Fruit fly (Drosophila melanogaster) whole organism, embryonic: Measurements from ENCODE around the gene Gpdh1.
A peak's percentile ranks its signal among the peaks of the same experiment; 100 is the strongest.

ENCODE experiments used
- Aef1 ChIP-seq: fragments of 200-800 bp; sonication (Bioruptor generic); IDR thresholded peaks from 3 replicates; pipeline ENCODE4 v1.3.6; 2022; ENCODE audit warnings: missing biosample characterization, missing genetic modification characterization
- Awh ChIP-seq: fragments of 200-800 bp; sonication (Bioruptor generic); IDR thresholded peaks from 2 replicates; pipeline ENCODE4, ENCODE4 v1.3.6; 2022; ENCODE audit warnings: missing biosample characterization, missing genetic modification characterization
- CG10209 ChIP-seq: fragments of 200-800 bp; sonication (Bioruptor generic); optimal IDR thresholded peaks from 3 replicates; lab custom pipeline; 2017; ENCODE audit warnings: missing biosample characterization, mild to moderate bottlenecking, missing genetic modification characterization, missing genetic modification reagents
- CG10366 ChIP-seq: fragments of 200-800 bp; sonication (Bioruptor generic); IDR thresholded peaks from 2 replicates; pipeline ENCODE4 v1.3.6; 2022; ENCODE audit warnings: missing biosample characterization, missing genetic modification characterization
- CG10654 ChIP-seq: fragments of 200-800 bp; sonication (Bioruptor generic); optimal IDR thresholded peaks from 2 replicates; lab custom pipeline; 2016; ENCODE audit warnings: missing biosample characterization, missing genetic modification characterization
- CG12659 ChIP-seq: fragments of 200-800 bp; sonication (Bioruptor generic); optimal IDR thresholded peaks from 3 replicates; lab custom pipeline; 2017; ENCODE audit warnings: mild to moderate bottlenecking, missing biosample characterization, missing genetic modification reagents, missing genetic modification characterization
- CG12744 ChIP-seq: fragments of 200-800 bp; sonication (Bioruptor generic); optimal IDR thresholded peaks from 2 replicates; lab custom pipeline; 2016; ENCODE audit warnings: missing biosample characterization, missing genetic modification characterization
- CG14965 ChIP-seq: fragments of 200-800 bp; sonication (Bioruptor generic); optimal IDR thresholded peaks from 2 replicates; lab custom pipeline; 2016; ENCODE audit warnings: missing biosample characterization, missing genetic modification characterization, borderline replicate concordance
- CG16779 ChIP-seq: fragments of 200-800 bp; sonication (Bioruptor generic); IDR thresholded peaks from 2 replicates; pipeline ENCODE4 v1.3.6; 2022; ENCODE audit warnings: missing biosample characterization, missing genetic modification characterization
- CG17186 ChIP-seq: fragments of 200-800 bp; sonication (Bioruptor generic); optimal IDR thresholded peaks from 3 replicates; lab custom pipeline; 2017; ENCODE audit warnings: missing biosample characterization, missing genetic modification reagents, missing genetic modification characterization
- CG2120 ChIP-seq: fragments of 200-800 bp; sonication (Bioruptor generic); optimal IDR thresholded peaks from 3 replicates; lab custom pipeline; 2016; ENCODE audit warnings: missing biosample characterization, missing genetic modification characterization
- CG34224 ChIP-seq: fragments of 200-800 bp; sonication (Bioruptor generic); IDR thresholded peaks from 3 replicates; pipeline ENCODE4 v1.3.6; 2022; ENCODE audit warnings: missing biosample characterization, missing genetic modification characterization; ENCODE audit not compliant: partially characterized antibody
- CG42726 ChIP-seq: fragments of 200-800 bp; sonication (Bioruptor generic); IDR thresholded peaks from 2 replicates; pipeline ENCODE4 v1.3.6; 2022; ENCODE audit warnings: missing biosample characterization, missing genetic modification characterization; ENCODE audit not compliant: partially characterized antibody
- CG4820 ChIP-seq: fragments of 200-800 bp; sonication (Bioruptor generic); optimal IDR thresholded peaks from 3 replicates; lab custom pipeline; 2016; ENCODE audit warnings: missing biosample characterization, missing genetic modification characterization
- CG6175 ChIP-seq: fragments of 200-800 bp; sonication (Bioruptor generic); IDR thresholded peaks from 3 replicates; pipeline ENCODE4 v1.3.6; 2022; ENCODE audit warnings: missing biosample characterization, missing genetic modification characterization
- CG6683 ChIP-seq: fragments of 200-800 bp; sonication (Bioruptor generic); optimal IDR thresholded peaks from 2 replicates; lab custom pipeline; 2017; ENCODE audit warnings: missing biosample characterization, mild to moderate bottlenecking, missing genetic modification characterization, missing genetic modification reagents
- CG6791 ChIP-seq: fragments of 200-800 bp; sonication (Bioruptor generic); IDR thresholded peaks from 3 replicates; pipeline ENCODE4 v1.3.6; 2022; ENCODE audit warnings: missing biosample characterization, missing genetic modification characterization; ENCODE audit not compliant: partially characterized antibody
- CG6813 ChIP-seq: fragments of 200-800 bp; sonication (Bioruptor generic); optimal IDR thresholded peaks from 2 replicates; lab custom pipeline; 2017; ENCODE audit warnings: missing biosample characterization, missing genetic modification characterization, mild to moderate bottlenecking, moderate library complexity, missing genetic modification reagents
- CG7372 ChIP-seq: fragments of 200-800 bp; sonication (Bioruptor generic); IDR thresholded peaks from 2 replicates; pipeline ENCODE4 v1.3.6; 2022; ENCODE audit warnings: missing biosample characterization, missing genetic modification characterization
- CG9817 ChIP-seq: fragments of 200-800 bp; sonication (Bioruptor generic); optimal IDR thresholded peaks from 2 replicates; lab custom pipeline; 2018; ENCODE audit warnings: missing biosample characterization, mild to moderate bottlenecking, missing genetic modification characterization, moderate library complexity
- CHES-1-like ChIP-seq: fragments of 200-800 bp; sonication (Bioruptor generic); optimal IDR thresholded peaks from 2 replicates; lab custom pipeline; 2016; ENCODE audit warnings: missing biosample characterization, missing genetic modification characterization
- Camta ChIP-seq: fragments of 200-800 bp; sonication (Bioruptor generic); optimal IDR thresholded peaks from 2 replicates; lab custom pipeline; 2016; ENCODE audit warnings: missing biosample characterization, missing genetic modification characterization
- D19B ChIP-seq: fragments of 200-800 bp; sonication (Bioruptor generic); optimal IDR thresholded peaks from 2 replicates; lab custom pipeline; 2017; ENCODE audit warnings: missing biosample characterization, mild to moderate bottlenecking, missing genetic modification characterization
- Dll ChIP-seq: fragments of 200-800 bp; sonication (Bioruptor generic); IDR thresholded peaks from 4 replicates; pipeline ENCODE4 v1.3.6; 2022; ENCODE audit warnings: missing biosample characterization, missing genetic modification characterization; ENCODE audit not compliant: partially characterized antibody
- E2f2 ChIP-seq: fragments of 200-800 bp; sonication (Bioruptor generic); IDR thresholded peaks from 2 replicates; pipeline ENCODE4 v1.3.6; 2022; ENCODE audit warnings: missing biosample characterization, missing genetic modification characterization
- Fer1 ChIP-seq: fragments of 200-800 bp; sonication (Bioruptor generic); optimal IDR thresholded peaks from 2 replicates; lab custom pipeline; 2017; ENCODE audit warnings: missing biosample characterization, mild to moderate bottlenecking, missing genetic modification characterization
- H15 ChIP-seq: fragments of 200-800 bp; sonication (Bioruptor generic); IDR thresholded peaks from 3 replicates; pipeline ENCODE4 v1.3.6; 2022; ENCODE audit warnings: missing biosample characterization, missing genetic modification characterization
- Scr ChIP-seq: fragments of 200-800 bp; sonication (Bioruptor generic); IDR thresholded peaks from 2 replicates; pipeline ENCODE4 v1.3.6; 2022; ENCODE audit warnings: missing biosample characterization, missing genetic modification characterization; ENCODE audit not compliant: partially characterized antibody
- ab ChIP-seq: fragments of 200-800 bp; sonication (Bioruptor generic); optimal IDR thresholded peaks from 2 replicates; lab custom pipeline; 2016; ENCODE audit warnings: missing biosample characterization, missing genetic modification characterization
- bbx ChIP-seq: fragments of 200-800 bp; sonication (Bioruptor generic); IDR thresholded peaks from 2 replicates; pipeline ENCODE4 v1.3.6; 2022; ENCODE audit warnings: missing biosample characterization, missing genetic modification characterization; ENCODE audit not compliant: partially characterized antibody
- br ChIP-seq: fragments of >200 bp; optimal IDR thresholded peaks from 2 replicates; lab custom pipeline; 2017
- caup ChIP-seq: fragments of 200-800 bp; sonication (Bioruptor generic); optimal IDR thresholded peaks from 3 replicates; lab custom pipeline; 2017; ENCODE audit warnings: missing biosample characterization, mild to moderate bottlenecking, missing genetic modification characterization, moderate library complexity; ENCODE audit not compliant: severe bottlenecking
- chm ChIP-seq: fragments of 200-800 bp; sonication (Bioruptor generic); IDR thresholded peaks from 2 replicates; pipeline ENCODE4 v1.3.6; 2022; ENCODE audit warnings: missing biosample characterization, missing genetic modification characterization
- ci ChIP-seq: fragments of 200-800 bp; sonication (Bioruptor generic); IDR thresholded peaks from 3 replicates; pipeline ENCODE4 v1.3.6; 2022; ENCODE audit warnings: missing biosample characterization, missing genetic modification characterization
- corto ChIP-seq: fragments of 200-800 bp; sonication (Bioruptor generic); optimal IDR thresholded peaks from 2 replicates; lab custom pipeline; 2016; ENCODE audit warnings: missing biosample characterization, mild to moderate bottlenecking, missing genetic modification characterization, moderate library complexity
- da ChIP-seq: fragments of 200-800 bp; sonication (Bioruptor generic); optimal IDR thresholded peaks from 2 replicates; lab custom pipeline; 2016; ENCODE audit warnings: missing biosample characterization, missing genetic modification characterization
- dimm ChIP-seq: fragments of 200-800 bp; sonication (Bioruptor generic); IDR thresholded peaks from 2 replicates; pipeline ENCODE4 v1.3.6; 2022; ENCODE audit warnings: missing biosample characterization, missing genetic modification characterization
- exex ChIP-seq: fragments of 200-800 bp; sonication (Bioruptor generic); optimal IDR thresholded peaks from 4 replicates; lab custom pipeline; 2018; ENCODE audit warnings: missing biosample characterization, mild to moderate bottlenecking, missing genetic modification characterization, moderate library complexity
- gfzf ChIP-seq: fragments of 200-800 bp; sonication (Bioruptor generic); optimal IDR thresholded peaks from 2 replicates; lab custom pipeline; 2016; ENCODE audit warnings: missing biosample characterization, mild to moderate bottlenecking, missing genetic modification characterization, moderate library complexity
- grn ChIP-seq: fragments of 200-800 bp; sonication (Bioruptor generic); optimal IDR thresholded peaks from 3 replicates; lab custom pipeline; 2017; ENCODE audit warnings: missing biosample characterization, missing genetic modification characterization
- odd ChIP-seq: fragments of 200-800 bp; sonication (Bioruptor generic); optimal IDR thresholded peaks from 2 replicates; lab custom pipeline; 2017; ENCODE audit warnings: missing biosample characterization, mild to moderate bottlenecking, missing genetic modification characterization
- org-1 ChIP-seq: fragments of 200-800 bp; sonication (Bioruptor generic); optimal IDR thresholded peaks from 2 replicates; lab custom pipeline; 2017; ENCODE audit warnings: missing biosample characterization, missing genetic modification characterization
- pho ChIP-seq: fragments of 200-800 bp; sonication (Bioruptor generic); optimal IDR thresholded peaks from 2 replicates; lab custom pipeline; 2016; ENCODE audit warnings: missing biosample characterization, missing genetic modification characterization
- pros ChIP-seq: fragments of 200-800 bp; sonication (Bioruptor generic); optimal IDR thresholded peaks from 3 replicates; lab custom pipeline; 2019; ENCODE audit warnings: missing biosample characterization, mild to moderate bottlenecking, missing genetic modification characterization, moderate library complexity
- pum ChIP-seq: fragments of 200-800 bp; sonication (Bioruptor generic); optimal IDR thresholded peaks from 2 replicates; lab custom pipeline; 2016; ENCODE audit warnings: missing biosample characterization, missing genetic modification characterization
- stc ChIP-seq: fragments of 200-800 bp; sonication (Bioruptor generic); IDR thresholded peaks from 2 replicates; pipeline ENCODE4 v1.3.6; 2022; ENCODE audit warnings: missing biosample characterization, missing genetic modification characterization
- tup ChIP-seq: fragments of 200-800 bp; sonication (Bioruptor generic); optimal IDR thresholded peaks from 2 replicates; lab custom pipeline; 2016; ENCODE audit warnings: missing biosample characterization, mild to moderate bottlenecking, missing genetic modification characterization, moderate library complexity
- unpg ChIP-seq: fragments of 200-800 bp; sonication (Bioruptor generic); optimal IDR thresholded peaks from 3 replicates; lab custom pipeline; 2018; ENCODE audit warnings: missing biosample characterization, mild to moderate bottlenecking, missing genetic modification characterization, moderate library complexity

The Gpdh1 gene

DNA sequence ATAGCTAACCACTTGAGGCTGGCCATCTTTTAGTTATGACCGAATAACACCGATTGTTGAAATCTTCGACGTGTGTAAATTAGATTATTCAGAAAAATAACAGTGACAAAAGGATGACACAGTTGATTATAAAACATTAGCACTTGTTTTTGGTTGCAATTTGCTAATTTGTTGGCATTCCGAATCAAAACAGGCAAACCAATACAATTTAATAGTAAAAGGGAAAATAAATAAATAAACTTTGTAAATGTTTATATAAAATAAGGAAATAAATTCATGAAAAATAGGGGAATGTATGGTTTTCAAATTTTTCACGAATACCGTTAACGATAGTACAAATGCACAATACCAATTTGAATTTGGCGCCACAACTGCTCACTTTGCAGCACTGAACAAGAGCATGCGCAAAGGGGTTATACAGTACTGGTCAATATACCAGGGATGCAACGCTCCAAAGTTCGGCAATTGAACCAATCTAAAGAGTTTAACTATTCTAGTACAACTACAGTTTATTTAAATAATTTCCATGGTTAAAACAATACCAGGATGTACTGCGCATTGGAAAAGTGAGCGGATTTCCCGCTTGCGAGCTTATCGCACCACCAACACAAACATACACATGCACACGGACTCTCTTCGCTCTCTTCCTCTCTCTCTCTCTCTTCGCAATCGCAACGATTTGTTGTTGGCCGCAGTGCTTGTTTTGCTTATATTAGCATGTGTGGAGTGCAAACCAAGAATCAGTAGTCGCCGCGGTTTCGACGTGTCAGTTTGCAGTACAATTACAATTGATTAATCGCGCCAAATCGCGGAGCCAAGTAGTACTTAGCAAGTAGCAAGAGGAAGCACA lies at the start of gene Gpdh1, which contains the start of gene Sfp26Ad (continued):
- TF ChIP-seq CG6175 (GFP tag; lab: Robert Waterston, UW) (peak; percentile 57; the same call in 2 of the 3 replicates), caup (peak; percentile 85), ci (GFP tag; lab: Robert Waterston, UW) (peak; percentile 91), pho (GFP tag; lab: Kevin White, UChicago) (peak; percentile 82), CG14965 (GFP tag; lab: Kevin White, UChicago) (peak; percentile 27), pum (GFP tag; lab: Kevin White, UChicago) (peak; percentile 72), tup (peak; percentile 69), CG10654 (GFP tag; lab: Kevin White, UChicago) (peak; percentile 64), Camta (peak; percentile 73), Scr (GFP tag; lab: Robert Waterston, UW) (peak; percentile 63), CG34224 (GFP tag; lab: Robert Waterston, UW) (peak; percentile 22; the same call in 1 of the 3 replicates), CG10209 (GFP tag; lab: Kevin White, UChicago) (peak; percentile 74), CG6683 (GFP tag; lab: Kevin White, UChicago) (peak; percentile 30), Dll (GFP tag; lab: Robert Waterston, UW) (peak; percentile 77), CG17186 (GFP tag; lab: Kevin White, UChicago) (peak; percentile 77), E2f2 (GFP tag; lab: Robert Waterston, UW) (peak; percentile 100), CG4820 (GFP tag; lab: Kevin White, UChicago) (peak; percentile 66), Fer1 (peak; percentile 84), CG6813 (GFP tag; lab: Kevin White, UChicago) (no peak), Awh (GFP tag; lab: Robert Waterston, UW) (peak; percentile 62; the same call in 1 of the 2 replicates), CG16779 (GFP tag; lab: Robert Waterston, UW) (peak; percentile 69), unpg (GFP tag; lab: Kevin White, UChicago) (peak; percentile 68), dimm (no peak), CG7372 (0 out of 2 replicates have a peak, but pooled peaks have one; percentile 50), odd (GFP tag; lab: Kevin White, UChicago) (no peak), CHES-1-like (peak; percentile 70), pros (no peak), CG42726 (GFP tag; lab: Robert Waterston, UW) (0 out of 2 replicates have a peak, but pooled peaks have one; percentile 17), CG12659 (GFP tag; lab: Kevin White, UChicago) (peak; percentile 84), CG12744 (GFP tag; lab: Kevin White, UChicago) (peak; percentile 38), CG10366 (GFP tag; lab: Robert Waterston, UW) (peak; percentile 64), exex (tag; lab: Kevin White, UChicago) (peak; percentile 66), corto (peak; percentile 75), ab (peak; percentile 26), br (lab: Kevin White, UChicago) (no peak), D19B (GFP tag; lab: Kevin White, UChicago) (peak; percentile 41), CG9817 (tag; lab: Kevin White, UChicago) (peak; percentile 60), H15 (GFP tag; lab: Robert Waterston, UW) (peak; percentile 58; the same call in 2 of the 3 replicates), grn (GFP tag; lab: Kevin White, UChicago) (peak; percentile 43), CG2120 (GFP tag; lab: Kevin White, UChicago) (peak; percentile 88), Aef1 (GFP tag; lab: Robert Waterston, UW) (peak; percentile 63; the same call in 1 of the 3 replicates), gfzf (peak; percentile 31), CG6791 (GFP tag; lab: Robert Waterston, UW) (peak; percentile 42; the same call in 1 of the 3 replicates), da (GFP tag; lab: Kevin White, UChicago) (peak; percentile 10), bbx (GFP tag; lab: Robert Waterston, UW) (no peak; the same call in 1 of the 2 replicates), chm (GFP tag; lab: Robert Waterston, UW) (peak; percentile 73), org-1 (GFP tag; lab: Kevin White, UChicago) (no peak), stc (GFP tag; lab: Robert Waterston, UW) (peak; percentile 46)
